Worm (Caenorhabditis elegans) whole organism, midembryonic: ENCODE results near the gene arrd-4.

Experiments
- T22C8.4 ChIP-seq: fragments of 200-800 bp; sonication (Bioruptor generic); IDR thresholded peaks from 2 replicates; pipeline ENCODE4 v1.3.6; 2022; ENCODE audit warnings: missing genetic modification characterization, missing compliant biosample characterization
- cog-1 ChIP-seq: sonication (generic microtip); optimal IDR thresholded peaks from 2 replicates; lab custom pipeline; 2016; ENCODE audit warnings: missing genetic modification characterization, missing compliant biosample characterization
- flt-1 ChIP-seq: fragments of 200-800 bp; sonication (Bioruptor generic); IDR thresholded peaks from 2 replicates; pipeline ENCODE4 v1.3.6; 2022; ENCODE audit warnings: missing genetic modification characterization, missing compliant biosample characterization
- klf-2 ChIP-seq: fragments of 200-800 bp; sonication (Bioruptor generic); conservative IDR thresholded peaks from 2 replicates; pipeline ENCODE4 v1.3.6; 2022; ENCODE audit warnings: missing genetic modification reagents, missing genetic modification characterization, missing compliant biosample characterization
- med-1 ChIP-seq: sonication (generic microtip); optimal IDR thresholded peaks from 2 replicates; lab custom pipeline; 2017; ENCODE audit warnings: missing genetic modification characterization, mild to moderate bottlenecking, missing compliant biosample characterization, antibody characterized with exemption, missing genetic modification reagents; ENCODE audit not compliant: insufficient read depth
- ref-1 ChIP-seq: fragments of 200-800 bp; sonication (Bioruptor generic); conservative IDR thresholded peaks from 2 replicates; pipeline ENCODE4 v1.3.6; 2022; ENCODE audit warnings: missing genetic modification reagents, missing genetic modification characterization, missing compliant biosample characterization
- tab-1 ChIP-seq: fragments of 200-800 bp; sonication (Bioruptor generic); IDR thresholded peaks from 2 replicates; pipeline ENCODE4 v1.3.6; 2022; ENCODE audit warnings: missing genetic modification characterization, missing compliant biosample characterization
- ztf-23 ChIP-seq: fragments of 200-800 bp; sonication (Bioruptor generic); IDR thresholded peaks from 2 replicates; pipeline ENCODE4 v1.3.6; 2022; ENCODE audit warnings: missing genetic modification reagents, missing genetic modification characterization, missing compliant biosample characterization
- ztf-29 ChIP-seq: fragments of 200-800 bp; sonication (Bioruptor generic); IDR thresholded peaks from 2 replicates; pipeline ENCODE4 v1.3.6; 2022; ENCODE audit warnings: missing genetic modification reagents, missing genetic modification characterization, missing compliant biosample characterization

ce11 chrII:9829108-9829507, 9.0 kb downstream of the arrd-4 start, which contains the start of gene ZK938.1:
- no peak for TF ChIP-seq tab-1 (GFP tag; lab: Robert Waterston, UW)
- no peak for TF ChIP-seq flt-1 (GFP tag; lab: Robert Waterston, UW)
- TF ChIP-seq ztf-23 (GFP tag; lab: Robert Waterston, UW) = no peak
- no peak for TF ChIP-seq ztf-29 (GFP tag; lab: Robert Waterston, UW)
- no peak for TF ChIP-seq ref-1 (GFP tag; lab: Robert Waterston, UW)
- no peak for TF ChIP-seq T22C8.4 (GFP tag; lab: Robert Waterston, UW)
- no peak for TF ChIP-seq med-1 (GFP tag; lab: Kevin White, UChicago)
- no peak for TF ChIP-seq cog-1 (tag; lab: Kevin White, UChicago)
- TF ChIP-seq klf-2 = no peak
